Worm (Caenorhabditis elegans) whole organism, L2 larva: ENCODE measurements around the gene F42A9.6.

ENCODE experiments used
- lin-11 ChIP-seq: fragments of 150-350 bp; sonication (generic microtip); optimal IDR thresholded peaks from 2 replicates; lab custom pipeline; 2014; ENCODE audit warnings: missing biosample characterization, missing genetic modification characterization, inconsistent platforms, mixed read lengths
- lin-13 ChIP-seq: fragments of 150-350 bp; optimal IDR thresholded peaks from 2 replicates; lab custom pipeline; 2014; ENCODE audit warnings: missing biosample characterization, missing genetic modification reagents, missing genetic modification characterization
- mdl-1 ChIP-seq, 2 experiments: fragments of 150-350 bp in 1 of 2; sonication (generic microtip) in 1 of 2; optimal IDR thresholded peaks; 2 replicates each; lab custom pipeline; 2017; ENCODE audit warnings: missing biosample characterization in 2 of 2, missing genetic modification characterization in 2 of 2
- nhr-11 ChIP-seq: fragments of 150-350 bp; optimal IDR thresholded peaks from 2 replicates; lab custom pipeline; 2014; ENCODE audit warnings: missing biosample characterization, missing genetic modification characterization
- nhr-237 ChIP-seq: fragments of 150-350 bp; optimal IDR thresholded peaks from 2 replicates; lab custom pipeline; 2014; ENCODE audit warnings: missing biosample characterization, missing genetic modification characterization
- sma-3 ChIP-seq: sonication (generic microtip); optimal IDR thresholded peaks from 2 replicates; lab custom pipeline; 2016; ENCODE audit warnings: missing genetic modification reagents, missing genetic modification characterization, missing compliant biosample characterization
- sma-9 ChIP-seq, 2 experiments: fragments of 150-350 bp in 1 of 2; sonication (generic microtip) in 1 of 2; optimal IDR thresholded peaks; 2 replicates each; lab custom pipeline; 2014 to 2016; ENCODE audit warnings: missing genetic modification characterization in 2 of 2, mild to moderate bottlenecking in 1 of 2, missing biosample characterization in 1 of 2, missing compliant biosample characterization in 1 of 2, missing genetic modification reagents in 1 of 2, moderate library complexity in 1 of 2
- ztf-4 ChIP-seq: fragments of 150-350 bp; optimal IDR thresholded peaks from 2 replicates; lab custom pipeline; 2014; ENCODE audit warnings: missing biosample characterization, missing genetic modification characterization

DNA sequence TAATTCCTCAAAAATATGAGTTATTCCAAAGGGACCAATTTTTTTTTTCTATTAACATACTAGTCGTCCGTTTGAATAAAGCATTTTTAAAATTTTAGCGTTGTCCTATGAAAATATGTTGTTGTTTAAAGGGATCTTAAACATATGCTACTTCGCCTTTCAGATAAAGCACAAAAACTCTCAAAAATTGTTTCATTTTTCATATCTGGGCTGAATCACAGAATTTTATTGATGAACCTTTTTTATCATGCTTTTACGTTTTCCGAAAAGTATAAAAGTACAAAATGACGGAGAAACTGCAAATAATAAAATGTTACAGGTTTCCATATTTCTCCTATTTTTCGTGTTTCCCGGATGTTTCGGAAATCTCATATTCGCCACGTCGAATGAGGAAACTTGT is 13.3 kb upstream of the F42A9.6 start, which contains the start of gene clec-181:
- TF ChIP-seq sma-3 (no peak), nhr-11 (tag; lab: Kevin White, UChicago) (no peak), mdl-1 (tag; optimal IDR thresholded peaks at IDR 0.05; lab: Kevin White, UChicago) (no peak), nhr-237 (tag; lab: Kevin White, UChicago) (no peak), lin-11 (tag; lab: Kevin White, UChicago) (no peak), lin-13 (GFP tag; lab: Kevin White, UChicago) (no peak), ztf-4 (tag; lab: Kevin White, UChicago) (no peak), sma-9 (GFP tag; optimal IDR thresholded peaks at IDR 0.05; lab: Kevin White, UChicago) (no peak), sma-9 (tag; optimal IDR thresholded peaks at IDR 0.05; lab: Kevin White, UChicago) (no peak)
